Worm (Caenorhabditis elegans) whole organism, L2 larva: Measurements from ENCODE around the gene irk-1.
A peak's percentile ranks its signal among the peaks of the same experiment; 100 is the strongest.

Source experiments
- C34F6.9 ChIP-seq: fragments of 150-350 bp; optimal IDR thresholded peaks from 2 replicates; lab custom pipeline; 2014; ENCODE audit warnings: missing biosample characterization, missing genetic modification characterization
- F13H6.1 ChIP-seq: sonication (generic microtip); optimal IDR thresholded peaks from 2 replicates; lab custom pipeline; 2016; ENCODE audit warnings: missing genetic modification characterization, missing compliant biosample characterization
- alr-1 ChIP-seq: fragments of 150-350 bp; optimal IDR thresholded peaks from 2 replicates; lab custom pipeline; 2014; ENCODE audit warnings: missing biosample characterization, missing genetic modification characterization
- ama-1 ChIP-seq: fragments of 150-350 bp; optimal IDR thresholded peaks from 2 replicates; lab custom pipeline; 2018; ENCODE audit warnings: inconsistent platforms
- blmp-1 ChIP-seq: sonication (generic microtip); optimal IDR thresholded peaks from 2 replicates; lab custom pipeline; 2017; ENCODE audit warnings: missing genetic modification characterization, mild to moderate bottlenecking, missing compliant biosample characterization, antibody characterized with exemption, moderate library complexity; ENCODE audit not compliant: insufficient read depth
- ceh-16 ChIP-seq: fragments of 150-350 bp; optimal IDR thresholded peaks from 2 replicates; lab custom pipeline; 2014; ENCODE audit warnings: missing biosample characterization, missing genetic modification characterization
- crh-2 ChIP-seq: sonication (generic microtip); optimal IDR thresholded peaks from 2 replicates; lab custom pipeline; 2017; ENCODE audit warnings: missing biosample characterization, missing genetic modification characterization
- egl-27 ChIP-seq: sonication (generic microtip); optimal IDR thresholded peaks from 3 replicates; lab custom pipeline; 2017; ENCODE audit warnings: missing biosample characterization, missing genetic modification reagents, missing genetic modification characterization
- elt-1 ChIP-seq: fragments of 150-350 bp; optimal IDR thresholded peaks from 2 replicates; lab custom pipeline; 2014; ENCODE audit warnings: missing biosample characterization, missing genetic modification characterization
- elt-3 ChIP-seq: sonication (generic microtip); optimal IDR thresholded peaks from 2 replicates; lab custom pipeline; 2017; ENCODE audit warnings: missing biosample characterization, missing genetic modification characterization
- gmeb-1 ChIP-seq: fragments of 150-350 bp; optimal IDR thresholded peaks from 2 replicates; lab custom pipeline; 2014; ENCODE audit warnings: missing biosample characterization, missing genetic modification characterization
- lin-11 ChIP-seq: fragments of 150-350 bp; sonication (generic microtip); optimal IDR thresholded peaks from 2 replicates; lab custom pipeline; 2014; ENCODE audit warnings: missing biosample characterization, missing genetic modification characterization, inconsistent platforms, mixed read lengths
- lsy-2 ChIP-seq, 2 experiments: fragments of 150-350 bp in 1 of 2; sonication (generic microtip) in 1 of 2; optimal IDR thresholded peaks; 2 replicates each; lab custom pipeline; 2014 to 2017; ENCODE audit warnings: missing biosample characterization in 2 of 2, missing genetic modification characterization in 2 of 2
- mab-5 ChIP-seq: fragments of 150-350 bp; optimal IDR thresholded peaks from 2 replicates; lab custom pipeline; 2014; ENCODE audit warnings: missing biosample characterization, missing genetic modification characterization
- mbf-1 ChIP-seq: sonication (generic microtip); optimal IDR thresholded peaks from 2 replicates; lab custom pipeline; 2017; ENCODE audit warnings: missing biosample characterization, missing genetic modification characterization
- mdl-1 ChIP-seq, 2 experiments: fragments of 150-350 bp in 1 of 2; sonication (generic microtip) in 1 of 2; optimal IDR thresholded peaks; 2 replicates each; lab custom pipeline; 2017; ENCODE audit warnings: missing biosample characterization in 2 of 2, missing genetic modification characterization in 2 of 2
- nhr-10 ChIP-seq: sonication (generic microtip); optimal IDR thresholded peaks from 2 replicates; lab custom pipeline; 2017; ENCODE audit warnings: missing biosample characterization, missing genetic modification characterization
- nhr-11 ChIP-seq: fragments of 150-350 bp; optimal IDR thresholded peaks from 2 replicates; lab custom pipeline; 2014; ENCODE audit warnings: missing biosample characterization, missing genetic modification characterization
- nhr-12 ChIP-seq: fragments of 150-350 bp; optimal IDR thresholded peaks from 2 replicates; lab custom pipeline; 2014; ENCODE audit warnings: missing biosample characterization, missing genetic modification characterization
- nhr-129 ChIP-seq: fragments of 150-350 bp; optimal IDR thresholded peaks from 2 replicates; lab custom pipeline; 2014; ENCODE audit warnings: missing biosample characterization, missing genetic modification characterization
- nhr-21 ChIP-seq: fragments of 150-350 bp; optimal IDR thresholded peaks from 2 replicates; lab custom pipeline; 2014; ENCODE audit warnings: missing biosample characterization, missing genetic modification characterization
- nhr-25 ChIP-seq: fragments of 150-350 bp; sonication (generic microtip); optimal IDR thresholded peaks from 3 replicates; lab custom pipeline; 2014; ENCODE audit warnings: missing biosample characterization, missing genetic modification characterization
- nhr-6 ChIP-seq: fragments of 150-350 bp; optimal IDR thresholded peaks from 2 replicates; lab custom pipeline; 2014; ENCODE audit warnings: missing biosample characterization, missing genetic modification characterization
- peb-1 ChIP-seq: fragments of 150-350 bp; optimal IDR thresholded peaks from 2 replicates; lab custom pipeline; 2014; ENCODE audit warnings: missing biosample characterization, missing genetic modification characterization
- skn-1 ChIP-seq: sonication (generic microtip); optimal IDR thresholded peaks from 2 replicates; lab custom pipeline; 2017; ENCODE audit warnings: missing biosample characterization, missing genetic modification characterization
- sma-3 ChIP-seq: sonication (generic microtip); optimal IDR thresholded peaks from 2 replicates; lab custom pipeline; 2016; ENCODE audit warnings: missing genetic modification reagents, missing genetic modification characterization, missing compliant biosample characterization
- sma-9 ChIP-seq, 2 experiments: fragments of 150-350 bp in 1 of 2; sonication (generic microtip) in 1 of 2; optimal IDR thresholded peaks; 2 replicates each; lab custom pipeline; 2014 to 2016; ENCODE audit warnings: missing genetic modification characterization in 2 of 2, mild to moderate bottlenecking in 1 of 2, missing biosample characterization in 1 of 2, missing compliant biosample characterization in 1 of 2, missing genetic modification reagents in 1 of 2, moderate library complexity in 1 of 2
- unc-39 ChIP-seq: fragments of 150-350 bp; optimal IDR thresholded peaks from 2 replicates; lab custom pipeline; 2014; ENCODE audit warnings: missing biosample characterization, missing genetic modification characterization
- unc-62 ChIP-seq: fragments of 150-350 bp; optimal IDR thresholded peaks from 2 replicates; lab custom pipeline; 2014; ENCODE audit warnings: missing biosample characterization, missing genetic modification reagents, missing genetic modification characterization
- zag-1 ChIP-seq: fragments of 150-350 bp; optimal IDR thresholded peaks from 2 replicates; lab custom pipeline; 2014; ENCODE audit warnings: missing biosample characterization, missing genetic modification characterization
- ztf-11 ChIP-seq: sonication (generic microtip); optimal IDR thresholded peaks from 2 replicates; lab custom pipeline; 2017; ENCODE audit warnings: missing biosample characterization, missing genetic modification characterization
- ztf-4 ChIP-seq: fragments of 150-350 bp; optimal IDR thresholded peaks from 2 replicates; lab custom pipeline; 2014; ENCODE audit warnings: missing biosample characterization, missing genetic modification characterization

The irk-1 gene

DNA sequence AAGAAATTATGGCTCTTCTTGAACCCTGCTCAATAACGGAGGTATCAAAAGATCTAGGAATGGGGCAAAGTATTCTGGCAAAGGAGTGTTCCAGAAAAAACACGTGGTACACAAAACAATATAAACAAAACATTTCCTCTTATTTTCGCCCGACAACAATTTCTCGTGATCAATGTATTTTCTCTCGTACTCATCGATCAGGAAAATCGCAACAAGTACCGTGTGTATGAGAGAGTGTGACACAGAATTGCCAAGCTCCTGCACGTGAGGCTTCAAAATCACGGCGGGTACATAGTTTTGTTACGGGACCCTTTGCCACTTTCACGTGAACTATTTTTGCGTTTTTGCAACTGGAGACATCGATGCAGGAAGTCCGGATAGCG is 36.9 kb downstream of the irk-1 start (continued):
- TF ChIP-seq alr-1 (tag; lab: Kevin White, UChicago) (no peak), ceh-16 (tag; lab: Kevin White, UChicago) (no peak), egl-27 (tag; lab: Kevin White, UChicago) (no peak), elt-1 (tag; lab: Kevin White, UChicago) (no peak), mbf-1 (tag; lab: Kevin White, UChicago) (no peak), ama-1 (lab: Kevin White, UChicago) (no peak), ztf-11 (tag; lab: Kevin White, UChicago) (no peak), gmeb-1 (peak; percentile 48), sma-9 (GFP tag; optimal IDR thresholded peaks at IDR 0.05; lab: Kevin White, UChicago) (peak; percentile 78), sma-9 (tag; optimal IDR thresholded peaks at IDR 0.05; lab: Kevin White, UChicago) (no peak), zag-1 (no peak), crh-2 (tag; lab: Kevin White, UChicago) (no peak), sma-3 (GFP tag; lab: Kevin White, UChicago) (peak; percentile 29), nhr-12 (no peak), nhr-10 (no peak), unc-62 (GFP tag; lab: Kevin White, UChicago) (no peak), mdl-1 (tag; optimal IDR thresholded peaks at IDR 0.05; lab: Kevin White, UChicago) (no peak), nhr-11 (tag; lab: Kevin White, UChicago) (no peak), elt-3 (tag; lab: Kevin White, UChicago) (no peak), lin-11 (tag; lab: Kevin White, UChicago) (no peak)

DNA sequence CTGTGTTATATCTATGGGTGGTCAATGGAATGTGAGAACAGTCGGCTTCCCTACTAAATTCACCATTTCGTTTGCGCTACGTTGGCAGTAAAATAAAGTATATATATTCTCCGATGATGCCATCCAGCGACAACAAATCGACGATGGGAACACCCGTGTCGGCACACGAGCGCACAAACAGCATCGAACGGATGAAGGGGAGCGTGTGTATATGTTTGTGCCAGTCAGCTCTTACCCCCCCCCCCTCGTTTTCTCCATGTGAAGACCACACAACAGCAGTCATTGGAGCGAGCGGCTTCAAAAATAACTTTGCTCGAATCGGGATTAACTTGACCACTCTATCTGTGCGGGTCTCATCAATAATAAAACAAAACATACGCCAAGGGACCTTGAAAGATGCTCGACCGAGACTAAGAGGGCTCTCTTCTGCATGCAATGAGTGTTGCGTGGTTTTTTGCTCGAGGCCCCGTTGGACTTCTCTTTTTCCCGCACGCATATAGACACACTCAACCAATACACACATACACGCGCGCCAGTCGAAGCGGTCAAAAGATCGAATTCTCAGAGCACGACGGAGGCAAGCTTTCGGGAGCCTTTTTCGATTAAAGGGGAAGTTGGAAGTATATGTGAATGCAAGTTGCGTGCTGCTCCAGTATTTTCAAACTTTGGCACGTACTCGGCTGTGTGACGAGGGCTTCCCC is 37.5 kb downstream of the irk-1 start:
- TF ChIP-seq sma-9 (GFP tag; optimal IDR thresholded peaks at IDR 0.05; lab: Kevin White, UChicago) (peak; percentile 38), sma-9 (tag; optimal IDR thresholded peaks at IDR 0.05; lab: Kevin White, UChicago) (no peak), zag-1 (peak; percentile 67), nhr-11 (tag; lab: Kevin White, UChicago) (no peak), skn-1 (no peak), mdl-1 (tag; optimal IDR thresholded peaks at IDR 0.05; lab: Kevin White, UChicago) (peak; percentile 96 to 99), mab-5 (peak; percentile 29)

DNA sequence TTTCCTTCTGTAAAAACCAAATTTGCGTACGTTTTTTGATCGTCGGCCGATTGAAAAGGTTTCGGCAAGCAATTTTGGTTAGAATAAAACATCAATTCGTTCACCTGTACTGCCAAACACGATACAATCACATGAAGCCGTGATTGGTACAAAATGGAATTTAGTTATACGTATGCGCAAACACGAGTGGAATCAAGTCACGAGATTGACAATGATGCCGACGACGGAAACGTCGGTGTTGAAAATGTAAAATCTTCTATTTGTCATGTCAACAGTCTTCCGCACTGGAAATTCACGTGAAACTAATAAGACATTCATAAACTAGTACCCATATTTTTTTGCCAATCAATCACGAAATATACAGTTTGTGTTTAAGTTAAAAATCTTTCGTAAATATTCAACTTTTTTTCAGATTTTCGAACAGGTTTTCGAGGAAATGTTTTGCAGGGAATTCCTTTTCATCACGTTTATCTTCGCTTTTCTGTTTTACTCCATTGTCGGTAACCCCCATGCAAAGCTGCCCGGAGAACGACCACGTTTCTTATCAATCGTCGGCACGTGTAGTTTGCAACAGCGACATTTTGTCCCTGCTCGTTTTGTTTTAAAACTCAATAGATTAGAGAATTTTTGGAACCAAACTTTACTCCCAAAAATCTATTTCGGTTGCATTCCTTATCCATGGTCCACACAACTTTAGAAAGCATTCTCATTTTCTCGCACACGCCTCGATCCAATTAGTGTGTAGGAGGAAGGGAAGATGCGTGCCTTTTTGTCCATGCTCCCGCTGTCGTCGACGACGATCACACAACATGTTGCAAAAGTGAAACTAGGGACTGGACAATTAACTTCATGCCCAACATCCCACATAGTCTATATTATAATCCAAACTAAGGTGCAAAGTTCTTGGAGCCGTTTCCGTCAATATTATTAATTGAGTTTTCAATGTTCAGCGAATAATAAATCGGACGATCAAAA is 38.6 kb downstream of the irk-1 start:
- TF ChIP-seq ztf-4 (tag; lab: Kevin White, UChicago) (peak; percentile 43), crh-2 (tag; lab: Kevin White, UChicago) (peak; percentile 51), zag-1 (peak; percentile 38), ama-1 (lab: Kevin White, UChicago) (peak; percentile 7), peb-1 (tag; lab: Kevin White, UChicago) (no peak), nhr-129 (tag; lab: Kevin White, UChicago) (peak; percentile 65), unc-62 (GFP tag; lab: Kevin White, UChicago) (no peak), nhr-10 (no peak), skn-1 (no peak), F13H6.1 (tag; lab: Kevin White, UChicago) (peak; percentile 7), lin-11 (tag; lab: Kevin White, UChicago) (no peak), nhr-11 (tag; lab: Kevin White, UChicago) (no peak), nhr-21 (tag; lab: Kevin White, UChicago) (peak; percentile 15), sma-3 (GFP tag; lab: Kevin White, UChicago) (peak; percentile 74), C34F6.9 (tag; lab: Kevin White, UChicago) (peak; percentile 37), lsy-2 (tag; optimal IDR thresholded peaks at IDR 0.05; lab: Kevin White, UChicago) (peak in 1 of 2 experiments; percentile 30), blmp-1 (tag; lab: Kevin White, UChicago) (peak; percentile 39), gmeb-1 (peak; percentile 28), nhr-6 (tag; lab: Kevin White, UChicago) (no peak), sma-9 (GFP tag; optimal IDR thresholded peaks at IDR 0.05; lab: Kevin White, UChicago) (peak; percentile 83), sma-9 (tag; optimal IDR thresholded peaks at IDR 0.05; lab: Kevin White, UChicago) (no peak), nhr-25 (tag; lab: Kevin White, UChicago) (peak; percentile 97), mdl-1 (tag; optimal IDR thresholded peaks at IDR 0.05; lab: Kevin White, UChicago) (peak; percentile 74 to 97), nhr-12 (no peak), unc-39 (no peak)
